ENCODE assay signal across 4 fruit fly cellular contexts in the genomic region with DNA sequence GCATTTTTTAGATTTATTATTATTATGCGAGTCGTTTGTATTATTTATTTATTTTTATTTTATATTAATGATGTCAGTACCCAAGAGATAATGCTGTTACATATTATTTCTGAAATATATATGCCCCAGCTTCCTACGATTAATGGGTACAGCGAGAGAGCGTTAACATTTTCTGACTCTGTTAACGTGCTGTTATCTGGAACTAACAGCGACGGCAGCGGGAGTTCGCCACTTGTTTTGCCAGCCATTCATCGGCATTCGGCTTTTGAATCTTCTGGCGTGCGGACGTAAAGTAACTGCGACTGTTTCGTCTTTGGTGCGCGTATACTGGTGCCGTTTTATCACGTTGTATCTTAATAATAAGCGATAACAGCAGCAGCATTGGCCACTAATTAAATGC.
TF ChIP-seq lines count a peak whose summit lies in the region.

A gene (plus strand): TSS at position 254 of the 400 bp plus-strand sequence.

TF ChIP-seq in whole organism, embryonic, 481 proteins besides CTCF, POLR2A, EP300 and RAD21 (continued from another document and continues in another):
- peak; percentile 77 for TF ChIP-seq CG8924 (tag; optimal IDR thresholded peaks at IDR 0.05; lab: Kevin White, UChicago)
- peak; percentile 23 for TF ChIP-seq ATbp (GFP tag; optimal IDR thresholded peaks at IDR 0.05; lab: Kevin White, UChicago)
- peak; percentile 80 for TF ChIP-seq cwo (GFP tag; optimal IDR thresholded peaks at IDR 0.05; lab: Kevin White, UChicago)
- peak; percentile 19 for TF ChIP-seq az2 (GFP tag; optimal IDR thresholded peaks at IDR 0.05; lab: Kevin White, UChicago)
- TF ChIP-seq bigmax (GFP tag; optimal IDR thresholded peaks at IDR 0.05; lab: Kevin White, UChicago): peak; percentile 31
- TF ChIP-seq lmd (GFP tag; IDR thresholded peaks at IDR 0.05; lab: Robert Waterston, UW): peak; percentile 54
- peak; percentile 54; the same call in 2 of the 3 replicates for TF ChIP-seq Optix (GFP tag; IDR thresholded peaks at IDR 0.05; lab: Robert Waterston, UW)
- TF ChIP-seq gcm2 (GFP tag; optimal IDR thresholded peaks at IDR 0.05; lab: Kevin White, UChicago): no peak
- peak; percentile 66 for TF ChIP-seq exex (tag; optimal IDR thresholded peaks at IDR 0.05; lab: Kevin White, UChicago)
- peak; percentile 58; the same call in 1 of the 2 replicates for TF ChIP-seq ara (GFP tag; IDR thresholded peaks at IDR 0.05; lab: Robert Waterston, UW)
- TF ChIP-seq sna (GFP tag; IDR thresholded peaks at IDR 0.05; lab: Robert Waterston, UW; ENCODE audit: partially characterized antibody): no peak
- TF ChIP-seq CG42726 (GFP tag; IDR thresholded peaks at IDR 0.05; lab: Robert Waterston, UW; ENCODE audit: partially characterized antibody): 0 out of 2 replicates have a peak, but pooled peaks have one; percentile 26
- TF ChIP-seq eve (GFP tag; optimal IDR thresholded peaks at IDR 0.05; lab: Kevin White, UChicago): no peak
- peak; percentile 53; the same call in 1 of the 2 replicates for TF ChIP-seq bbx (GFP tag; IDR thresholded peaks at IDR 0.05; lab: Robert Waterston, UW; ENCODE audit: partially characterized antibody)
- peak; percentile 43 for TF ChIP-seq her (GFP tag; optimal IDR thresholded peaks at IDR 0.05; lab: Kevin White, UChicago)
- peak; percentile 63 for TF ChIP-seq Aef1 (GFP tag; IDR thresholded peaks at IDR 0.05; lab: Robert Waterston, UW)
- TF ChIP-seq Mad (GFP tag; optimal IDR thresholded peaks at IDR 0.05; lab: Kevin White, UChicago): no peak
- TF ChIP-seq CG6654 (GFP tag; optimal IDR thresholded peaks at IDR 0.05; lab: Kevin White, UChicago): no peak
- peak; percentile 58 for TF ChIP-seq PHDP (tag; optimal IDR thresholded peaks at IDR 0.05; lab: Kevin White, UChicago)
- peak; percentile 56 for TF ChIP-seq CG7556 (GFP tag; optimal IDR thresholded peaks at IDR 0.05; lab: Kevin White, UChicago)
- peak; percentile 29 for TF ChIP-seq CG2116 (GFP tag; optimal IDR thresholded peaks at IDR 0.05; lab: Kevin White, UChicago)
- TF ChIP-seq danr (GFP tag; IDR thresholded peaks at IDR 0.05; lab: Robert Waterston, UW): no peak
- peak; percentile 47 for TF ChIP-seq CG10543 (GFP tag; optimal IDR thresholded peaks at IDR 0.05; lab: Kevin White, UChicago)
- no peak for TF ChIP-seq Kr (GFP tag; optimal IDR thresholded peaks at IDR 0.05; lab: Kevin White, UChicago)
- peak in 1 of 2 experiments; percentile 40 for TF ChIP-seq Hr78 (GFP tag; optimal IDR thresholded peaks at IDR 0.05; lab: Kevin White, UChicago)
- TF ChIP-seq twi (tag; optimal IDR thresholded peaks at IDR 0.05; lab: Kevin White, UChicago): no peak
- no peak for TF ChIP-seq Hr39 (optimal IDR thresholded peaks at IDR 0.05; lab: Kevin White, UChicago)
- peak; percentile 37 for TF ChIP-seq Oli (tag; optimal IDR thresholded peaks at IDR 0.05; lab: Kevin White, UChicago)
- peak; percentile 49 for TF ChIP-seq CG17385 (GFP tag; optimal IDR thresholded peaks at IDR 0.05; lab: Kevin White, UChicago)
- no peak for TF ChIP-seq CG16815 (GFP tag; optimal IDR thresholded peaks at IDR 0.05; lab: Kevin White, UChicago)

TF ChIP-seq in whole organism, prepupa, 60 proteins besides CTCF, POLR2A, EP300 and RAD21 (continued from another document):
- TF ChIP-seq CG6854 (GFP tag; optimal IDR thresholded peaks at IDR 0.05; lab: Kevin White, UChicago) (peak; percentile 75), CG3032 (tag; optimal IDR thresholded peaks at IDR 0.05; lab: Kevin White, UChicago) (peak; percentile 79), CG7368 (GFP tag; optimal IDR thresholded peaks at IDR 0.05; lab: Kevin White, UChicago) (peak; percentile 67), CG6792 (GFP tag; optimal IDR thresholded peaks at IDR 0.05; lab: Kevin White, UChicago) (peak; percentile 42), CG6808 (GFP tag; optimal IDR thresholded peaks at IDR 0.05; lab: Kevin White, UChicago) (peak; percentile 63), CG15336 (GFP tag; IDR thresholded peaks at IDR 0.05; lab: Robert Waterston, UW) (0 out of 2 replicates have a peak, but pooled peaks have one; percentile 42), achi (GFP tag; optimal IDR thresholded peaks at IDR 0.05; lab: Kevin White, UChicago) (peak; percentile 69), cyc (GFP tag; optimal IDR thresholded peaks at IDR 0.05; lab: Kevin White, UChicago) (peak; percentile 32), Hr39 (GFP tag; optimal IDR thresholded peaks at IDR 0.05; lab: Kevin White, UChicago) (no peak), Eip78C (GFP tag; lab: Kevin White, UChicago) (peak; percentile 94), Blimp-1 (GFP tag; optimal IDR thresholded peaks at IDR 0.05; lab: Kevin White, UChicago) (peak; percentile 25), CG11294 (GFP tag; IDR thresholded peaks at IDR 0.05; lab: Robert Waterston, UW) (0 out of 2 replicates have a peak, but pooled peaks have one; percentile 22), fd85E (GFP tag; optimal IDR thresholded peaks at IDR 0.05; lab: Kevin White, UChicago) (peak; percentile 64), esn (GFP tag; optimal IDR thresholded peaks at IDR 0.05; lab: Kevin White, UChicago) (peak; percentile 53), ss (GFP tag; optimal IDR thresholded peaks at IDR 0.05; lab: Kevin White, UChicago) (no peak), fkh (GFP tag; optimal IDR thresholded peaks at IDR 0.05; lab: Kevin White, UChicago) (peak; percentile 10), Sox102F (GFP tag; optimal IDR thresholded peaks at IDR 0.05; lab: Kevin White, UChicago) (no peak), CG10669 (GFP tag; optimal IDR thresholded peaks at IDR 0.05; lab: Kevin White, UChicago) (peak; percentile 69), CG11762 (GFP tag; optimal IDR thresholded peaks at IDR 0.05; lab: Kevin White, UChicago; ENCODE audit: insufficient read depth) (peak; percentile 35), CG10631 (GFP tag; optimal IDR thresholded peaks at IDR 0.05; lab: Kevin White, UChicago) (no peak), salr (GFP tag; optimal IDR thresholded peaks at IDR 0.05; lab: Kevin White, UChicago) (no peak), CG4318 (GFP tag; optimal IDR thresholded peaks at IDR 0.05; lab: Kevin White, UChicago) (peak; percentile 4), Gug (GFP tag; IDR thresholded peaks at IDR 0.05; lab: Robert Waterston, UW) (peak; percentile 34; the same call in 1 of the 2 replicates), Ets21C (GFP tag; optimal IDR thresholded peaks at IDR 0.05; lab: Kevin White, UChicago) (no peak), CG31627 (GFP tag; optimal IDR thresholded peaks at IDR 0.05; lab: Kevin White, UChicago) (peak; percentile 7), Eip93F (GFP tag; optimal IDR thresholded peaks at IDR 0.05; lab: Kevin White, UChicago) (peak; percentile 57)
TF ChIP-seq in whole organism, prepupa: peak in this region for 31.

TF ChIP-seq in whole organism, pupa, 21 proteins besides CTCF, POLR2A, EP300 and RAD21 (continued from another document):
- TF ChIP-seq CG17806 (tag; optimal IDR thresholded peaks at IDR 0.05; lab: Kevin White, UChicago) (peak; percentile 80), CG13204 (GFP tag; optimal IDR thresholded peaks at IDR 0.05; lab: Kevin White, UChicago) (no peak)

TF ChIP-seq in whole organism, wandering third instar larva, 38 proteins besides CTCF, POLR2A, EP300 and RAD21 (continued from another document):
- TF ChIP-seq rgr (GFP tag; optimal IDR thresholded peaks at IDR 0.05; lab: Kevin White, UChicago): peak; percentile 46
